Fruit fly (Drosophila melanogaster): ENCODE results near the gene frc.

frc gene

DNA sequence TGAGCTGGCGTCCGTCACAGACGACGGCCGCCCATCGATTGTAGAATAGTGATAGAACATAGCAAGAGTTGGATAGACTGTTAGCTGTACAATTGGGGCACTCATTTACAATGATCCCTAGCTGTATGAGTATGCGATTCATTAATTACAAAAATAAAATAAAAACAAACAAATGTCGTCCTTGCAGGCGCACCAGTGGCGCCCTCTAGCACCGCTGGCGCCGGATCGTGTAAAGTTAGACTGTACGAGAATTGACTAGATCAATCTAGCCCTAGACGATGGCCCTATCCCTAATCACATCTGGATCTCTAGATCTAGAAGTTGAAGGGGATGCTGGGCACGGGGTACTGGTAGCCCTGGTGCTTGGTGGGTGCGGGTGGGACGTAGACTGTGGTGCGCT lies 49.3 kb downstream of the frc start:
- TF ChIP-seq B-H2 (GFP tag; optimal IDR thresholded peaks at IDR 0.05) (no peak), Dbx (GFP tag; IDR thresholded peaks at IDR 0.05) (0 out of 3 replicates have a peak, but pooled peaks have one; percentile 42), CG10147 (GFP tag; optimal IDR thresholded peaks at IDR 0.05) (no peak), H15 (GFP tag; IDR thresholded peaks at IDR 0.05) (0 out of 3 replicates have a peak, but pooled peaks have one; percentile 13), zfh2 (GFP tag; optimal IDR thresholded peaks at IDR 0.05) (no peak), phol (tag; optimal IDR thresholded peaks at IDR 0.05) (no peak), Med (GFP tag) (peak; percentile 33), CTCF (GFP tag; optimal IDR thresholded peaks at IDR 0.05) (peak; percentile 65), CG6791 (GFP tag; IDR thresholded peaks at IDR 0.05; ENCODE audit: partially characterized antibody) (0 out of 3 replicates have a peak, but pooled peaks have one; percentile 15)

DNA sequence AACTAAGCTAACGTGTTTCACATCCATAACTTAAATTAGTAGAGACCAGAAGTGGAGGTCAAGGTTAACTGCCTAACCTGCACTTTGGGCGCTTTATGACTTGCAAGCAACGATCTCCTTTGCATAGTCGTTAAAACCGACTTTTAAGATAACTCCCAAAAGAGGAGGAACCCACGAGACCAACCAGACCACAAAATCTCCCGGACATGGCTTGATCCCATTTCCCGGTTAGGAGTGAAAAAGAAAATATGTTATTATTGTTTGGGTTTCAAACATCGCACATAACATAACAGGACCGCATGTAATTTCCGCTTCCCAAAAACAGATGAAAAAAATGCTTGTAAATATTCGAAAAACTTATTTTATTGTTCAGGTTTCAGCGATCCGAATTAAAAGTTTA lies 49.7 kb downstream of the frc start:
- TF ChIP-seq Ets65A (GFP tag): peak; percentile 91
- no peak for TF ChIP-seq jumu (GFP tag; optimal IDR thresholded peaks at IDR 0.05)
- TF ChIP-seq chinmo (GFP tag; IDR thresholded peaks at IDR 0.05; ENCODE audit: partially characterized antibody): 0 out of 4 replicates have a peak, but pooled peaks have one; percentile 30
- no peak for TF ChIP-seq CG17328 (GFP tag; IDR thresholded peaks at IDR 0.05)
- peak; percentile 20 for TF ChIP-seq CG12769 (tag; optimal IDR thresholded peaks at IDR 0.05)
- TF ChIP-seq CG1024 (GFP tag; IDR thresholded peaks at IDR 0.05): no peak
- no peak for TF ChIP-seq caup (GFP tag; optimal IDR thresholded peaks at IDR 0.05; ENCODE audit: severe bottlenecking)
- TF ChIP-seq crp (GFP tag; optimal IDR thresholded peaks at IDR 0.05): no peak
- TF ChIP-seq sens (GFP tag): no peak

DNA sequence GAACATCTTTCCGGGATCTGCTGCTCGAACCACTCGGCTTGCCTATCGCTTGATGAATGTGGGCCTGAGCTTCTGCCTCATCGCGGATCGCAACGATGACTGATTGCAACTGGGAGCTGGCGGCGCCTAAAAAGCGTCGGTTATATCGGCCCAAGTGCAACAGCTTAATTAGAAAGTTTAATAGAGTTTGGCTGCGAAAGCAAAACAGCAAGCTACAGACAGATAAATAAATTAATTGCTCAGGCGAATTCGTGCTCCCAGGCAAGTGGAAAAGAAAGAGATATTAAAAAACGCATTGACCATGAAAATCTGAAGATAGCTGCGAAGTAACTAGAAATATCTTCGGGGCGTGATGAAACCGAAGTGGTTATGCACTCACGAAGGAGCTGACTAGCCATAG lies 50.4 kb downstream of the frc start, which contains the start of gene CG13728:
TSS of gene CG13728 (minus strand) at position 101 of the 400 bp plus-strand sequence.
- TF ChIP-seq Lpt (GFP tag; optimal IDR thresholded peaks at IDR 0.05): no peak
- no peak for TF ChIP-seq CG15601 (tag; optimal IDR thresholded peaks at IDR 0.05)
- TF ChIP-seq Ets65A (GFP tag): peak; percentile 84
- TF ChIP-seq CG11247 (GFP tag; IDR thresholded peaks at IDR 0.05): no peak
- no peak for TF ChIP-seq Atf6 (GFP tag; IDR thresholded peaks at IDR 0.05)
- no peak for TF ChIP-seq CG13424 (tag; optimal IDR thresholded peaks at IDR 0.05)
- TF ChIP-seq Mrtf (GFP tag; IDR thresholded peaks at IDR 0.05): no peak
- TF ChIP-seq Oli (tag; optimal IDR thresholded peaks at IDR 0.05): no peak

DNA sequence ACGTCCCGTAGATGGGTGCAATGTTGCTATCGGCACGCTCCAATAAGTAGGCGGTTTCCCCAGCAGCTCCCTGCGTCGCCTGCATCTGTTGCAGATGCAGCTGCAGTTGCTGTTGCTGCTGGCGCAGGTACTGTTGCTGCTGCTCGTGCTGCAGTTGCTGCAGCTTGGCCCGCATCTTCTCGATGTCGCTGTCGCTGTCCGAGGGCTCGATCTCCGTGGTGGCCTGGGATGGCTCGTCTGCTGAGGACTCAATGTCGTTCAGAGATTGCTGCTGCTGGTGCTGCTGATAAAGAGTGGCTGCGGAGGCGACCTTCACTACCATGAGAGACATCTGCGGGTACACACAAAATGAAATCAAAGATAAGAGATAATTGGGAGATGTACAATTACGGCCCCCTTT lies 51.0 kb downstream of the frc start:
- 0 out of 2 replicates have a peak, but pooled peaks have one; percentile 7 for TF ChIP-seq ssp (GFP tag; IDR thresholded peaks at IDR 0.05)
- peak; percentile 91 for TF ChIP-seq gcm (GFP tag; optimal IDR thresholded peaks at IDR 0.05)
- TF ChIP-seq YL-1 (GFP tag; optimal IDR thresholded peaks at IDR 0.05): no peak
- no peak for TF ChIP-seq CG13296 (GFP tag; optimal IDR thresholded peaks at IDR 0.05)

DNA sequence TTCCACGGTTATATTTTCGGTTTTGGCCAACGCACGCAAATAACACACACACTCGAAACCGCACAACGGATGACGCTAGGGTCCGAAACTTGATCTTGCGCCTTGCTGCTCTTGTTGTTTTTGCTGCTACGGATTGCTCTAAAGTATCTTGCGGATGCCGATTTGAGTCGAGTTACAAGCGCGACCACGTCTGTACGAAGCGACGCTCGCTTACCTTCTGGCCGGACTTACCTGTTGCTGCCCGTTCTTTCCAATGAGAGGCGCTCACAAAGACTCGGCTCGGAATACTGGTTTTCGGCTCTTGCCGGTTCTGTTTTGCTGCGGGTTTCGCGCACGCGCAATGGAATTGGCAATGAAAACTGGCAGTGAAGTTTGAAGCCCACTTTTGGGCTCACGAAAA lies 53.7 kb downstream of the frc start, which contains the start of gene Cad74A:
TSS of gene Cad74A (minus strand) at position 220 of the 400 bp plus-strand sequence.
- TF ChIP-seq CG12769 (tag; optimal IDR thresholded peaks at IDR 0.05) (peak; percentile 57), CG2712 (tag; optimal IDR thresholded peaks at IDR 0.05) (peak; percentile 20), CG10565 (GFP tag; optimal IDR thresholded peaks at IDR 0.05) (no peak), usp (GFP tag; optimal IDR thresholded peaks at IDR 0.05) (no peak), Adf1 (GFP tag; IDR thresholded peaks at IDR 0.05) (peak; percentile 24; the same call in 1 of the 2 replicates), ro (GFP tag; IDR thresholded peaks at IDR 0.05) (no peak), Scr (GFP tag; IDR thresholded peaks at IDR 0.05; ENCODE audit: partially characterized antibody) (peak; percentile 18; the same call in 1 of the 2 replicates), CG17829 (tag; optimal IDR thresholded peaks at IDR 0.05) (peak; percentile 9), Awh (GFP tag; IDR thresholded peaks at IDR 0.05) (0 out of 2 replicates have a peak, but pooled peaks have one; percentile 7), tna (GFP tag; IDR thresholded peaks at IDR 0.05; ENCODE audit: partially characterized antibody) (0 out of 2 replicates have a peak, but pooled peaks have one; percentile 47), so (GFP tag; IDR thresholded peaks at IDR 0.05) (peak; percentile 60; the same call in 2 of the 3 replicates), hkb (optimal IDR thresholded peaks at IDR 0.05) (no peak), hkb (GFP tag; IDR thresholded peaks at IDR 0.05) (0 out of 2 replicates have a peak, but pooled peaks have one; percentile 10), CTCF (GFP tag; optimal IDR thresholded peaks at IDR 0.05) (peak; percentile 23), CG9609 (GFP tag; optimal IDR thresholded peaks at IDR 0.05) (no peak), psq (GFP tag; optimal IDR thresholded peaks at IDR 0.05) (peak; percentile 17), bbx (GFP tag; IDR thresholded peaks at IDR 0.05; ENCODE audit: partially characterized antibody) (peak; percentile 30; the same call in 1 of the 2 replicates), Trl (optimal IDR thresholded peaks at IDR 0.05) (peak; percentile 16 to 29), Trl (GFP tag; optimal IDR thresholded peaks at IDR 0.05) (peak; percentile 5)
